Fruit fly (Drosophila melanogaster) whole organism, embryonic: ENCODE results near the gene Ada1-1.

Source experiments
- CG10147 ChIP-seq: fragments of 200-800 bp; sonication (Bioruptor generic); optimal IDR thresholded peaks from 2 replicates; lab custom pipeline; 2019; ENCODE audit warnings: missing biosample characterization, mild to moderate bottlenecking, missing genetic modification characterization, moderate library complexity
- CG17385 ChIP-seq: fragments of 200-800 bp; sonication (Bioruptor generic); optimal IDR thresholded peaks from 3 replicates; lab custom pipeline; 2018; ENCODE audit warnings: missing biosample characterization, mild to moderate bottlenecking, missing genetic modification characterization
- CG18262 ChIP-seq: fragments of 200-800 bp; optimal IDR thresholded peaks from 3 replicates; lab custom pipeline; 2019; ENCODE audit warnings: missing biosample characterization, mild to moderate bottlenecking, missing genetic modification characterization, moderate library complexity
- CG3407 ChIP-seq: fragments of 200-800 bp; sonication (Bioruptor generic); optimal IDR thresholded peaks from 2 replicates; lab custom pipeline; 2018; ENCODE audit warnings: missing biosample characterization, mild to moderate bottlenecking, missing genetic modification characterization
- CG3995 ChIP-seq: fragments of 200-800 bp; sonication (Bioruptor generic); optimal IDR thresholded peaks from 3 replicates; lab custom pipeline; 2016; ENCODE audit warnings: missing biosample characterization, missing genetic modification characterization
- CG8281 ChIP-seq: fragments of 200-800 bp; sonication (Bioruptor generic); optimal IDR thresholded peaks from 2 replicates; lab custom pipeline; 2018; ENCODE audit warnings: missing biosample characterization, mild to moderate bottlenecking, missing genetic modification characterization, moderate library complexity
- CG9797 ChIP-seq: fragments of 200-800 bp; sonication (Bioruptor generic); optimal IDR thresholded peaks from 3 replicates; lab custom pipeline; 2018; ENCODE audit warnings: missing biosample characterization, mild to moderate bottlenecking, missing genetic modification characterization
- CkIIα-i1 ChIP-seq: fragments of 200-800 bp; sonication (Bioruptor generic); IDR thresholded peaks from 2 replicates; pipeline ENCODE4 v1.3.6; 2022; ENCODE audit warnings: missing biosample characterization, missing genetic modification characterization
- Gsc ChIP-seq: fragments of 200-800 bp; sonication (Bioruptor generic); IDR thresholded peaks from 2 replicates; pipeline ENCODE4 v1.3.6; 2022; ENCODE audit warnings: missing biosample characterization, missing genetic modification characterization
- aop ChIP-seq: fragments of 200-800 bp; sonication (Bioruptor generic); IDR thresholded peaks from 2 replicates; pipeline ENCODE4 v1.3.6; 2022; ENCODE audit warnings: missing biosample characterization, missing genetic modification characterization
- ap ChIP-seq: fragments of 200-800 bp; sonication (Bioruptor generic); IDR thresholded peaks from 2 replicates; pipeline ENCODE4 v1.3.6; 2022; ENCODE audit warnings: missing biosample characterization, missing genetic modification characterization
- knrl ChIP-seq: fragments of 200-800 bp; sonication (Bioruptor generic); IDR thresholded peaks from 3 replicates; pipeline ENCODE4 v1.3.6; 2022; ENCODE audit warnings: missing biosample characterization, missing genetic modification characterization; ENCODE audit not compliant: partially characterized antibody
- yki ChIP-seq: fragments of >200 bp; optimal IDR thresholded peaks from 3 replicates; lab custom pipeline; 2018

- TF ChIP-seq yki (no peak), CG3407 (no peak), aop (GFP tag; lab: Robert Waterston, UW) (no peak), Gsc (no peak), CkIIα-i1 (GFP tag; lab: Robert Waterston, UW) (no peak), CG3995 (GFP tag; lab: Kevin White, UChicago) (peak; percentile 10), CG8281 (tag; lab: Kevin White, UChicago) (no peak), CG18262 (no peak), CG17385 (GFP tag; lab: Kevin White, UChicago) (no peak), CG10147 (GFP tag; lab: Kevin White, UChicago) (no peak), knrl (GFP tag; lab: Robert Waterston, UW) (0 out of 3 replicates have a peak, but pooled peaks have one; percentile 9), CG9797 (GFP tag; lab: Kevin White, UChicago) (peak; percentile 71), ap (GFP tag; lab: Robert Waterston, UW) (no peak)
Measured at dm6 chr2L:11989729-11990128, 6.9 kb upstream of the Ada1-1 start, which contains the start of the genes zuc and dgt2.
